Fruit fly (Drosophila melanogaster) whole organism, embryonic: ENCODE data around the gene inc.
A peak's percentile ranks its signal among the peaks of the same experiment; 100 is the strongest.

ENCODE experiments used
- ATbp ChIP-seq: fragments of 200-800 bp; sonication (Bioruptor generic); optimal IDR thresholded peaks from 2 replicates; lab custom pipeline; 2017; ENCODE audit warnings: missing biosample characterization, mild to moderate bottlenecking, missing genetic modification characterization, missing genetic modification reagents
- Abd-B ChIP-seq: fragments of 200-800 bp; sonication (Bioruptor generic); optimal IDR thresholded peaks from 2 replicates; lab custom pipeline; 2018; ENCODE audit warnings: missing biosample characterization, mild to moderate bottlenecking, missing genetic modification characterization, moderate library complexity
- Aef1 ChIP-seq: fragments of 200-800 bp; sonication (Bioruptor generic); IDR thresholded peaks from 3 replicates; pipeline ENCODE4 v1.3.6; 2022; ENCODE audit warnings: missing biosample characterization, missing genetic modification characterization
- Bdp1 ChIP-seq: fragments of 200-800 bp; sonication (Bioruptor generic); optimal IDR thresholded peaks from 3 replicates; lab custom pipeline; 2016; ENCODE audit warnings: missing biosample characterization, missing genetic modification characterization
- CG10321 ChIP-seq: fragments of 200-800 bp; sonication (Bioruptor generic); IDR thresholded peaks from 2 replicates; pipeline ENCODE4 v1.3.6; 2022; ENCODE audit warnings: missing biosample characterization, missing genetic modification characterization
- CG10979 ChIP-seq: fragments of 200-800 bp; sonication (Bioruptor generic); optimal IDR thresholded peaks from 2 replicates; lab custom pipeline; 2018; ENCODE audit warnings: missing biosample characterization, mild to moderate bottlenecking, missing genetic modification characterization, moderate library complexity
- CG11398 ChIP-seq: fragments of 200-800 bp; sonication (Bioruptor generic); optimal IDR thresholded peaks from 2 replicates; lab custom pipeline; 2016; ENCODE audit warnings: missing biosample characterization, missing genetic modification characterization
- CG18599 ChIP-seq: fragments of 200-800 bp; sonication (Bioruptor generic); optimal IDR thresholded peaks from 3 replicates; lab custom pipeline; 2017; ENCODE audit warnings: missing biosample characterization, missing genetic modification characterization, mild to moderate bottlenecking, moderate library complexity, missing genetic modification reagents
- CG2889 ChIP-seq: fragments of 200-800 bp; sonication (Bioruptor generic); IDR thresholded peaks from 3 replicates; pipeline ENCODE4 v1.3.6; 2022; ENCODE audit warnings: missing biosample characterization, missing genetic modification characterization
- CG31224 ChIP-seq: fragments of 200-800 bp; sonication (Bioruptor generic); IDR thresholded peaks from 2 replicates; pipeline ENCODE4 v1.3.6; 2022; ENCODE audit warnings: missing biosample characterization, missing genetic modification characterization
- CG31365 ChIP-seq: fragments of 200-800 bp; sonication (Bioruptor generic); optimal IDR thresholded peaks from 2 replicates; lab custom pipeline; 2018; ENCODE audit warnings: missing biosample characterization, mild to moderate bottlenecking, missing genetic modification characterization
- CG3163 ChIP-seq: fragments of 200-800 bp; sonication (Bioruptor generic); optimal IDR thresholded peaks from 3 replicates; lab custom pipeline; 2016; ENCODE audit warnings: missing biosample characterization, missing genetic modification characterization
- CG32532 ChIP-seq: fragments of 200-800 bp; sonication (Bioruptor generic); IDR thresholded peaks from 2 replicates; pipeline ENCODE4 v1.3.6; 2022; ENCODE audit warnings: missing biosample characterization, missing genetic modification characterization
- CG3847 ChIP-seq: fragments of 200-800 bp; sonication (Bioruptor generic); IDR thresholded peaks from 2 replicates; pipeline ENCODE4 v1.3.6; 2022; ENCODE audit warnings: missing biosample characterization, missing genetic modification characterization
- CG3995 ChIP-seq: fragments of 200-800 bp; sonication (Bioruptor generic); optimal IDR thresholded peaks from 3 replicates; lab custom pipeline; 2016; ENCODE audit warnings: missing biosample characterization, missing genetic modification characterization
- CG43689 ChIP-seq: fragments of 200-800 bp; sonication (Bioruptor generic); IDR thresholded peaks from 2 replicates; pipeline ENCODE4 v1.3.6; 2022; ENCODE audit warnings: missing biosample characterization, missing genetic modification characterization
- CG5180 ChIP-seq: fragments of 200-800 bp; sonication (Bioruptor generic); optimal IDR thresholded peaks from 3 replicates; lab custom pipeline; 2017; ENCODE audit warnings: missing biosample characterization, missing genetic modification characterization, mild to moderate bottlenecking, moderate library complexity, missing genetic modification reagents
- CG6272 ChIP-seq: fragments of 200-800 bp; sonication (Bioruptor generic); IDR thresholded peaks from 2 replicates; pipeline ENCODE4 v1.3.6; 2022; ENCODE audit warnings: missing biosample characterization, missing genetic modification characterization
- CG6689 ChIP-seq: fragments of 200-800 bp; sonication (Bioruptor generic); IDR thresholded peaks from 2 replicates; pipeline ENCODE4 v1.3.6; 2022; ENCODE audit warnings: missing biosample characterization, missing genetic modification characterization
- CG7372 ChIP-seq: fragments of 200-800 bp; sonication (Bioruptor generic); IDR thresholded peaks from 2 replicates; pipeline ENCODE4 v1.3.6; 2022; ENCODE audit warnings: missing biosample characterization, missing genetic modification characterization
- CG7786 ChIP-seq: fragments of 200-800 bp; sonication (Bioruptor generic); optimal IDR thresholded peaks from 2 replicates; lab custom pipeline; 2016; ENCODE audit warnings: missing biosample characterization, missing genetic modification characterization
- CG8089 ChIP-seq: fragments of 200-800 bp; sonication (Bioruptor generic); optimal IDR thresholded peaks from 3 replicates; lab custom pipeline; 2016; ENCODE audit warnings: missing biosample characterization, missing genetic modification characterization
- CG9797 ChIP-seq: fragments of 200-800 bp; sonication (Bioruptor generic); optimal IDR thresholded peaks from 3 replicates; lab custom pipeline; 2018; ENCODE audit warnings: missing biosample characterization, mild to moderate bottlenecking, missing genetic modification characterization
- CHES-1-like ChIP-seq: fragments of 200-800 bp; sonication (Bioruptor generic); optimal IDR thresholded peaks from 2 replicates; lab custom pipeline; 2016; ENCODE audit warnings: missing biosample characterization, missing genetic modification characterization
- Dfd ChIP-seq, 2 experiments: fragments of >200 bp; optimal IDR thresholded peaks; 2 replicates each; lab custom pipeline; 2017; ENCODE audit warnings: missing biosample characterization in 2 of 2, missing genetic modification characterization in 2 of 2
- GATAe ChIP-seq: fragments of 200-800 bp; sonication (Bioruptor generic); conservative IDR thresholded peaks from 2 replicates; pipeline ENCODE4 v1.3.6; 2022; ENCODE audit warnings: missing biosample characterization, missing genetic modification characterization
- Gug ChIP-seq: fragments of 200-800 bp; sonication (Bioruptor generic); IDR thresholded peaks from 4 replicates; pipeline ENCODE4 v1.3.6; 2022; ENCODE audit warnings: missing biosample characterization, missing genetic modification characterization
- Hsf ChIP-seq: fragments of 200-800 bp; sonication (Bioruptor generic); optimal IDR thresholded peaks from 3 replicates; lab custom pipeline; 2016; ENCODE audit warnings: missing biosample characterization, missing genetic modification characterization
- Lpt ChIP-seq: fragments of >200 bp; optimal IDR thresholded peaks from 2 replicates; lab custom pipeline; 2018; ENCODE audit warnings: missing biosample characterization, missing genetic modification characterization
- MTF-1 ChIP-seq: fragments of 200-800 bp; sonication (Bioruptor generic); optimal IDR thresholded peaks from 2 replicates; lab custom pipeline; 2018; ENCODE audit warnings: missing biosample characterization, mild to moderate bottlenecking, missing genetic modification characterization, borderline replicate concordance
- Mrtf ChIP-seq: fragments of 200-800 bp; sonication (Bioruptor generic); IDR thresholded peaks from 3 replicates; pipeline ENCODE4 v1.3.6; 2022; ENCODE audit warnings: missing biosample characterization, missing genetic modification characterization
- Myb ChIP-seq: fragments of 200-800 bp; sonication (Bioruptor generic); optimal IDR thresholded peaks from 2 replicates; lab custom pipeline; 2016; ENCODE audit warnings: missing biosample characterization, missing genetic modification characterization
- NFAT ChIP-seq: fragments of 200-800 bp; sonication (Bioruptor generic); IDR thresholded peaks from 2 replicates; pipeline ENCODE4 v1.3.6; 2022; ENCODE audit warnings: missing biosample characterization, missing genetic modification characterization
- NfI ChIP-seq: fragments of 200-800 bp; sonication (Bioruptor generic); optimal IDR thresholded peaks from 3 replicates; lab custom pipeline; 2018; ENCODE audit warnings: missing biosample characterization, mild to moderate bottlenecking, missing genetic modification characterization, moderate library complexity
- Sin3A ChIP-seq: fragments of >200 bp; optimal IDR thresholded peaks from 2 replicates; lab custom pipeline; 2018
- Sox100B ChIP-seq: fragments of 200-800 bp; sonication (Bioruptor generic); optimal IDR thresholded peaks from 3 replicates; lab custom pipeline; 2018; ENCODE audit warnings: missing biosample characterization, mild to moderate bottlenecking, missing genetic modification characterization
- Sry-β ChIP-seq: fragments of 200-800 bp; sonication (Bioruptor generic); optimal IDR thresholded peaks from 2 replicates; lab custom pipeline; 2018; ENCODE audit warnings: missing biosample characterization, mild to moderate bottlenecking, missing genetic modification characterization, moderate library complexity
- da ChIP-seq: fragments of 200-800 bp; sonication (Bioruptor generic); optimal IDR thresholded peaks from 2 replicates; lab custom pipeline; 2016; ENCODE audit warnings: missing biosample characterization, missing genetic modification characterization
- dati ChIP-seq: fragments of 200-800 bp; sonication (Bioruptor generic); IDR thresholded peaks from 2 replicates; pipeline ENCODE4 v1.3.6; 2022; ENCODE audit warnings: missing biosample characterization, missing genetic modification characterization
- dimm ChIP-seq: fragments of 200-800 bp; sonication (Bioruptor generic); IDR thresholded peaks from 2 replicates; pipeline ENCODE4 v1.3.6; 2022; ENCODE audit warnings: missing biosample characterization, missing genetic modification characterization
- ems ChIP-seq: fragments of 200-800 bp; sonication (Bioruptor generic); optimal IDR thresholded peaks from 3 replicates; lab custom pipeline; 2016; ENCODE audit warnings: missing biosample characterization, missing genetic modification characterization
- fu2 ChIP-seq: fragments of 200-800 bp; sonication (Bioruptor generic); optimal IDR thresholded peaks from 2 replicates; lab custom pipeline; 2016; ENCODE audit warnings: missing biosample characterization, missing genetic modification characterization
- gcm ChIP-seq: fragments of 200-800 bp; sonication (Bioruptor generic); optimal IDR thresholded peaks from 2 replicates; lab custom pipeline; 2019; ENCODE audit warnings: missing biosample characterization, mild to moderate bottlenecking, missing genetic modification characterization, moderate library complexity
- her ChIP-seq: fragments of 200-800 bp; sonication (Bioruptor generic); optimal IDR thresholded peaks from 2 replicates; lab custom pipeline; 2016; ENCODE audit warnings: missing biosample characterization, missing genetic modification characterization
- nmo ChIP-seq: fragments of 200-800 bp; sonication (Bioruptor generic); optimal IDR thresholded peaks from 2 replicates; lab custom pipeline; 2018; ENCODE audit warnings: missing biosample characterization, mild to moderate bottlenecking, missing genetic modification characterization, moderate library complexity
- rib ChIP-seq: fragments of 200-800 bp; sonication (Bioruptor generic); IDR thresholded peaks from 2 replicates; pipeline ENCODE4 v1.3.6; 2022; ENCODE audit warnings: missing biosample characterization, missing genetic modification characterization
- run ChIP-seq: fragments of 200-800 bp; sonication (Bioruptor generic); optimal IDR thresholded peaks from 3 replicates; lab custom pipeline; 2018; ENCODE audit warnings: missing biosample characterization, mild to moderate bottlenecking, missing genetic modification characterization
- trh ChIP-seq: fragments of 200-800 bp; sonication (Bioruptor generic); optimal IDR thresholded peaks from 2 replicates; lab custom pipeline; 2016; ENCODE audit warnings: missing biosample characterization, missing genetic modification characterization
- usp ChIP-seq: fragments of >200 bp; optimal IDR thresholded peaks from 2 replicates; lab custom pipeline; 2017; ENCODE audit warnings: missing biosample characterization, missing genetic modification characterization
- vfl ChIP-seq: fragments of 200-800 bp; sonication (Bioruptor generic); optimal IDR thresholded peaks from 2 replicates; lab custom pipeline; 2016; ENCODE audit warnings: missing biosample characterization, missing genetic modification characterization
- zen ChIP-seq: fragments of 200-800 bp; sonication (Bioruptor generic); optimal IDR thresholded peaks from 3 replicates; lab custom pipeline; 2018; ENCODE audit warnings: missing biosample characterization, mild to moderate bottlenecking, missing genetic modification characterization, moderate library complexity
- zfh1 ChIP-seq: fragments of 200-800 bp; sonication (Bioruptor generic); IDR thresholded peaks from 3 replicates; pipeline ENCODE4 v1.3.6; 2022; ENCODE audit warnings: missing biosample characterization, missing genetic modification characterization

inc gene

DNA sequence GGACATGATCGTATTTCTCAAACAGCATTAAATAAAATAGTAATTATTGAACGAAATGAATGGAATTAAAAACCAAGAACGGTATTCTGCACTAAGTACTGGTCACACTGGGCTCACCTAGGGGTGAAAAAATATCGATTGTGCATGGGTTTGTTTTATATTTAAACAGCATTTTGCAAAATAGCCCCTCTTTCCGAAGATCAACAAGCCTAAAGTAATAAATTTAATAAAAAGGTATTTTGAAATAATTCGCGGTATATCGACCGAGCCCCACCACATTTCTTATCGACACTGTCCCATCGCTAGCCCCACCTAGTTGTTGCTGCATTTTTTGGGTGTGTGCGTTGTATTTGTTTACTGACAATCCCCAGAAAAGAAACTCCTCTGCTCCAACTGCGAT, 12.7 kb upstream of the inc start, which contains the start of gene pck (continued):
- TF ChIP-seq Gug: peak; percentile 61
- TF ChIP-seq da (GFP tag; lab: Kevin White, UChicago): no peak
- TF ChIP-seq usp (GFP tag; lab: Kevin White, UChicago): no peak
- TF ChIP-seq zen (tag; lab: Kevin White, UChicago): peak; percentile 45
- 0 out of 3 replicates have a peak, but pooled peaks have one; percentile 10 for TF ChIP-seq Mrtf (GFP tag; lab: Robert Waterston, UW)
- TF ChIP-seq CG18599 (GFP tag; lab: Kevin White, UChicago): peak; percentile 72
- TF ChIP-seq fu2 (GFP tag; lab: Kevin White, UChicago): peak; percentile 44
- no peak for TF ChIP-seq Sox100B (GFP tag; lab: Kevin White, UChicago)
- TF ChIP-seq CG32532 (GFP tag; lab: Robert Waterston, UW): peak; percentile 67
- peak; percentile 38 for TF ChIP-seq Abd-B (GFP tag; lab: Kevin White, UChicago)
- TF ChIP-seq CG3847: 0 out of 2 replicates have a peak, but pooled peaks have one; percentile 26
- TF ChIP-seq CG7786 (GFP tag; lab: Kevin White, UChicago): peak; percentile 65
- no peak for TF ChIP-seq her (GFP tag; lab: Kevin White, UChicago)
- peak; percentile 40 for TF ChIP-seq CG11398
- TF ChIP-seq ATbp: peak; percentile 37
- 0 out of 3 replicates have a peak, but pooled peaks have one; percentile 61 for TF ChIP-seq CG2889 (GFP tag; lab: Robert Waterston, UW)
- TF ChIP-seq CG6272 (GFP tag; lab: Robert Waterston, UW): peak; percentile 30; the same call in 1 of the 2 replicates
- no peak for TF ChIP-seq Sry-β (GFP tag; lab: Kevin White, UChicago)
- TF ChIP-seq CG5180 (GFP tag; lab: Kevin White, UChicago): no peak
- TF ChIP-seq CG9797 (GFP tag; lab: Kevin White, UChicago): peak; percentile 76
- peak; percentile 35 for TF ChIP-seq NfI
- peak; percentile 64; the same call in 2 of the 3 replicates for TF ChIP-seq Aef1 (GFP tag; lab: Robert Waterston, UW)
- 0 out of 2 replicates have a peak, but pooled peaks have one; percentile 20 for TF ChIP-seq dati (GFP tag; lab: Robert Waterston, UW)
- TF ChIP-seq gcm (GFP tag; lab: Kevin White, UChicago): peak; percentile 51
- no peak for TF ChIP-seq MTF-1 (GFP tag; lab: Kevin White, UChicago)
- peak; percentile 17 for TF ChIP-seq trh (GFP tag; lab: Kevin White, UChicago)
- no peak for TF ChIP-seq dimm (GFP tag; lab: Robert Waterston, UW)
- peak; percentile 67 for TF ChIP-seq Hsf (GFP tag; lab: Kevin White, UChicago)
- peak; percentile 28 for TF ChIP-seq nmo (GFP tag; lab: Kevin White, UChicago)
- peak; percentile 53 for TF ChIP-seq Sin3A (lab: Kevin White, UChicago)
- TF ChIP-seq Lpt (GFP tag; lab: Kevin White, UChicago): no peak
- no peak for TF ChIP-seq CG8089 (GFP tag; lab: Kevin White, UChicago)
- TF ChIP-seq GATAe: no peak
- 0 out of 2 replicates have a peak, but pooled peaks have one; percentile 43 for TF ChIP-seq CG7372 (GFP tag; lab: Robert Waterston, UW)
- peak; percentile 72 for TF ChIP-seq vfl (GFP tag; lab: Kevin White, UChicago)
- TF ChIP-seq Myb (GFP tag; lab: Kevin White, UChicago): peak; percentile 34
- peak; percentile 24 for TF ChIP-seq CG3163 (GFP tag; lab: Kevin White, UChicago)
- peak; percentile 57 for TF ChIP-seq CG10979 (tag; lab: Kevin White, UChicago)
- peak; percentile 77; the same call in 2 of the 3 replicates for TF ChIP-seq zfh1 (GFP tag; lab: Robert Waterston, UW)
- peak; percentile 22 for TF ChIP-seq CHES-1-like
- no peak for TF ChIP-seq CG3995
- TF ChIP-seq Bdp1 (GFP tag; lab: Kevin White, UChicago): peak; percentile 59
- no peak for TF ChIP-seq CG10321 (GFP tag; lab: Robert Waterston, UW)
- no peak for TF ChIP-seq rib (GFP tag; lab: Robert Waterston, UW)
- TF ChIP-seq run: no peak
- peak; percentile 53; the same call in 1 of the 2 replicates for TF ChIP-seq CG6689 (GFP tag; lab: Robert Waterston, UW)
- peak; percentile 71 for TF ChIP-seq ems (GFP tag; lab: Kevin White, UChicago)
- no peak for TF ChIP-seq CG43689 (GFP tag; lab: Robert Waterston, UW)
- no peak for TF ChIP-seq CG31365 (tag; lab: Kevin White, UChicago)
- TF ChIP-seq CG31224 (GFP tag; lab: Robert Waterston, UW): peak; percentile 40; the same call in 1 of the 2 replicates
- no peak for TF ChIP-seq Dfd (GFP tag; optimal IDR thresholded peaks at IDR 0.05; lab: Kevin White, UChicago)
- TF ChIP-seq NFAT (GFP tag; lab: Robert Waterston, UW): peak; percentile 59
